Comparison of ENCODE assay signal across 1 fruit fly cellular context in genomic region chr3R:5696384-5696783, dm6.
A peak's percentile ranks its signal among the peaks of the same experiment; 100 is the strongest.
TF ChIP-seq lines count a peak whose summit lies in the region.

No protein-coding gene starts in this region.

TF ChIP-seq in whole organism, embryonic, 481 proteins besides CTCF, POLR2A, EP300 and RAD21 (continued from another document):
- no peak for TF ChIP-seq nmo (GFP tag; optimal IDR thresholded peaks at IDR 0.05; lab: Kevin White, UChicago)
- no peak for TF ChIP-seq Mad (GFP tag; optimal IDR thresholded peaks at IDR 0.05; lab: Kevin White, UChicago)
- TF ChIP-seq CG14860 (GFP tag; IDR thresholded peaks at IDR 0.05; lab: Robert Waterston, UW; ENCODE audit: partially characterized antibody) = no peak
- no peak for TF ChIP-seq CG3838 (GFP tag; optimal IDR thresholded peaks at IDR 0.05; lab: Kevin White, UChicago)
- TF ChIP-seq sd (tag; optimal IDR thresholded peaks at IDR 0.05; lab: Kevin White, UChicago) = no peak
- no peak for TF ChIP-seq Kr (GFP tag; optimal IDR thresholded peaks at IDR 0.05; lab: Kevin White, UChicago)
- TF ChIP-seq pan (optimal IDR thresholded peaks at IDR 0.05; lab: Kevin White, UChicago) = no peak
- TF ChIP-seq pan (GFP tag; optimal IDR thresholded peaks at IDR 0.05 in 1 of 2, IDR thresholded peaks at IDR 0.05 in 1 of 2) = no peak
- TF ChIP-seq croc (GFP tag; conservative IDR thresholded peaks at IDR 0.05; lab: Robert Waterston, UW) = no peak
- no peak for TF ChIP-seq so (GFP tag; IDR thresholded peaks at IDR 0.05; lab: Robert Waterston, UW)
- TF ChIP-seq fru (optimal IDR thresholded peaks at IDR 0.05; lab: Kevin White, UChicago) = no peak
- no peak for TF ChIP-seq fd96Cb (tag; optimal IDR thresholded peaks at IDR 0.05; lab: Kevin White, UChicago)
- TF ChIP-seq Elba2 (GFP tag; optimal IDR thresholded peaks at IDR 0.05; lab: Kevin White, UChicago) = no peak
- no peak for TF ChIP-seq Sry-δ (GFP tag; optimal IDR thresholded peaks at IDR 0.05; lab: Kevin White, UChicago)
- no peak for TF ChIP-seq dpn (GFP tag; optimal IDR thresholded peaks at IDR 0.05; lab: Kevin White, UChicago)
- no peak for TF ChIP-seq ato (GFP tag; IDR thresholded peaks at IDR 0.05; lab: Robert Waterston, UW; ENCODE audit: partially characterized antibody)
- no peak for TF ChIP-seq Camta (GFP tag; optimal IDR thresholded peaks at IDR 0.05; lab: Kevin White, UChicago)
- no peak for TF ChIP-seq CG18619 (GFP tag; optimal IDR thresholded peaks at IDR 0.05; lab: Kevin White, UChicago)
- TF ChIP-seq shn (GFP tag; optimal IDR thresholded peaks at IDR 0.05; lab: Kevin White, UChicago) = no peak
- peak; percentile 67 for TF ChIP-seq ci (GFP tag; IDR thresholded peaks at IDR 0.05; lab: Robert Waterston, UW)
- no peak for TF ChIP-seq Drgx (GFP tag; IDR thresholded peaks at IDR 0.05; lab: Robert Waterston, UW)
- TF ChIP-seq CG34224 (GFP tag; IDR thresholded peaks at IDR 0.05; lab: Robert Waterston, UW; ENCODE audit: partially characterized antibody) = no peak
- TF ChIP-seq sob (GFP tag; IDR thresholded peaks at IDR 0.05; lab: Robert Waterston, UW) = no peak
- peak; percentile 75 for TF ChIP-seq Fer1 (GFP tag; optimal IDR thresholded peaks at IDR 0.05; lab: Kevin White, UChicago)
- TF ChIP-seq CG17829 (tag; optimal IDR thresholded peaks at IDR 0.05; lab: Kevin White, UChicago) = no peak
- TF ChIP-seq crc (GFP tag; optimal IDR thresholded peaks at IDR 0.05; lab: Kevin White, UChicago) = no peak
- no peak for TF ChIP-seq mam (GFP tag; optimal IDR thresholded peaks at IDR 0.05; lab: Kevin White, UChicago)
- no peak for TF ChIP-seq B-H1 (GFP tag; IDR thresholded peaks at IDR 0.05; lab: Robert Waterston, UW)
- TF ChIP-seq onecut (GFP tag; IDR thresholded peaks at IDR 0.05; lab: Robert Waterston, UW) = 0 out of 2 replicates have a peak, but pooled peaks have one; percentile 12
- TF ChIP-seq pfk (GFP tag; optimal IDR thresholded peaks at IDR 0.05; lab: Kevin White, UChicago) = peak; percentile 22
- TF ChIP-seq CG3726 (GFP tag; IDR thresholded peaks at IDR 0.05; lab: Robert Waterston, UW) = no peak
- no peak for TF ChIP-seq Taf1 (GFP tag; IDR thresholded peaks at IDR 0.05; lab: Robert Waterston, UW)
- no peak for TF ChIP-seq CG9727 (GFP tag; optimal IDR thresholded peaks at IDR 0.05; lab: Kevin White, UChicago)
- no peak for TF ChIP-seq Dll (GFP tag; IDR thresholded peaks at IDR 0.05; lab: Robert Waterston, UW; ENCODE audit: partially characterized antibody)
- TF ChIP-seq TFAM (GFP tag; optimal IDR thresholded peaks at IDR 0.05; lab: Kevin White, UChicago) = no peak
- no peak for TF ChIP-seq CG4730 (GFP tag; IDR thresholded peaks at IDR 0.05; lab: Robert Waterston, UW)
- no peak for TF ChIP-seq esg (GFP tag; conservative IDR thresholded peaks at IDR 0.05; lab: Robert Waterston, UW)
- TF ChIP-seq CG10366 (GFP tag; IDR thresholded peaks at IDR 0.05; lab: Robert Waterston, UW) = no peak
- no peak for TF ChIP-seq gsb-n (tag; optimal IDR thresholded peaks at IDR 0.05; lab: Kevin White, UChicago)
- no peak for TF ChIP-seq ken (GFP tag; IDR thresholded peaks at IDR 0.05; lab: Robert Waterston, UW)
- TF ChIP-seq Dek (tag; optimal IDR thresholded peaks at IDR 0.05; lab: Kevin White, UChicago) = no peak
- no peak for TF ChIP-seq cato (GFP tag; optimal IDR thresholded peaks at IDR 0.05; lab: Kevin White, UChicago; ENCODE audit: borderline replicate concordance)
- no peak for TF ChIP-seq tup (GFP tag; optimal IDR thresholded peaks at IDR 0.05; lab: Kevin White, UChicago)
- no peak for TF ChIP-seq unpg (GFP tag; optimal IDR thresholded peaks at IDR 0.05; lab: Kevin White, UChicago)
- no peak for TF ChIP-seq Bgb (GFP tag; IDR thresholded peaks at IDR 0.05; lab: Robert Waterston, UW; ENCODE audit: partially characterized antibody)
- no peak for TF ChIP-seq CG6175 (GFP tag; IDR thresholded peaks at IDR 0.05; lab: Robert Waterston, UW)
- TF ChIP-seq vnd (GFP tag; IDR thresholded peaks at IDR 0.05; lab: Robert Waterston, UW; ENCODE audit: partially characterized antibody) = no peak
- TF ChIP-seq CG7556 (GFP tag; optimal IDR thresholded peaks at IDR 0.05; lab: Kevin White, UChicago) = no peak
- no peak for TF ChIP-seq p53 (GFP tag; optimal IDR thresholded peaks at IDR 0.05; lab: Kevin White, UChicago)
- TF ChIP-seq CG13287 (GFP tag; IDR thresholded peaks at IDR 0.05; lab: Robert Waterston, UW; ENCODE audit: partially characterized antibody) = no peak
- no peak for TF ChIP-seq CG3281 (GFP tag; optimal IDR thresholded peaks at IDR 0.05; lab: Kevin White, UChicago)
- TF ChIP-seq HLH4C (GFP tag; IDR thresholded peaks at IDR 0.05; lab: Robert Waterston, UW; ENCODE audit: partially characterized antibody) = no peak
- peak; percentile 65 for TF ChIP-seq Ets97D (GFP tag; optimal IDR thresholded peaks at IDR 0.05; lab: Kevin White, UChicago)
- TF ChIP-seq Sry-β (GFP tag; optimal IDR thresholded peaks at IDR 0.05; lab: Kevin White, UChicago) = no peak
- no peak for TF ChIP-seq CG30431 (GFP tag; optimal IDR thresholded peaks at IDR 0.05; lab: Kevin White, UChicago)
- peak; percentile 3 for TF ChIP-seq Sox100B (GFP tag; optimal IDR thresholded peaks at IDR 0.05; lab: Kevin White, UChicago)
- TF ChIP-seq CG10147 (GFP tag; optimal IDR thresholded peaks at IDR 0.05; lab: Kevin White, UChicago) = no peak
- no peak for TF ChIP-seq chm (GFP tag; IDR thresholded peaks at IDR 0.05; lab: Robert Waterston, UW)
- TF ChIP-seq CG10543 (GFP tag; optimal IDR thresholded peaks at IDR 0.05; lab: Kevin White, UChicago) = peak; percentile 13
- peak; percentile 6 for TF ChIP-seq Meics (GFP tag; optimal IDR thresholded peaks at IDR 0.05; lab: Kevin White, UChicago)
- no peak for TF ChIP-seq CG34422 (GFP tag; IDR thresholded peaks at IDR 0.05; lab: Robert Waterston, UW)
- TF ChIP-seq gcm (GFP tag; optimal IDR thresholded peaks at IDR 0.05; lab: Kevin White, UChicago) = no peak
- TF ChIP-seq CG10321 (GFP tag; IDR thresholded peaks at IDR 0.05; lab: Robert Waterston, UW) = no peak
- TF ChIP-seq abd-A (tag; optimal IDR thresholded peaks at IDR 0.05; lab: Kevin White, UChicago) = peak; percentile 61
- no peak for TF ChIP-seq nerfin-2 (GFP tag; IDR thresholded peaks at IDR 0.05; lab: Robert Waterston, UW; ENCODE audit: partially characterized antibody)
- no peak for TF ChIP-seq Abd-B (GFP tag; optimal IDR thresholded peaks at IDR 0.05; lab: Kevin White, UChicago)
- TF ChIP-seq CG15696 (tag; optimal IDR thresholded peaks at IDR 0.05; lab: Kevin White, UChicago) = no peak
- TF ChIP-seq CG2875 (GFP tag; optimal IDR thresholded peaks at IDR 0.05; lab: Kevin White, UChicago) = no peak
- TF ChIP-seq CG10565 (GFP tag; optimal IDR thresholded peaks at IDR 0.05; lab: Kevin White, UChicago) = no peak
- TF ChIP-seq CG34376 (GFP tag; optimal IDR thresholded peaks at IDR 0.05; lab: Kevin White, UChicago) = peak; percentile 57
- TF ChIP-seq Dbx (GFP tag; IDR thresholded peaks at IDR 0.05; lab: Robert Waterston, UW) = no peak
- TF ChIP-seq Med (GFP tag; lab: Kevin White, UChicago) = no peak
- no peak for TF ChIP-seq jigr1 (GFP tag; IDR thresholded peaks at IDR 0.05; lab: Robert Waterston, UW)
- no peak for TF ChIP-seq CG31441 (GFP tag; IDR thresholded peaks at IDR 0.05; lab: Robert Waterston, UW)
- no peak for TF ChIP-seq CG17568 (GFP tag; optimal IDR thresholded peaks at IDR 0.05; lab: Kevin White, UChicago)
- no peak for TF ChIP-seq CG15011 (GFP tag; optimal IDR thresholded peaks at IDR 0.05; lab: Kevin White, UChicago)
- no peak for TF ChIP-seq disco-r (GFP tag; optimal IDR thresholded peaks at IDR 0.05; lab: Kevin White, UChicago)
- TF ChIP-seq CG4404 (GFP tag; IDR thresholded peaks at IDR 0.05; lab: Robert Waterston, UW) = no peak
- TF ChIP-seq gem (tag; optimal IDR thresholded peaks at IDR 0.05; lab: Kevin White, UChicago) = no peak
- no peak for TF ChIP-seq Lim3 (GFP tag; IDR thresholded peaks at IDR 0.05; lab: Robert Waterston, UW)
- peak; percentile 62 for TF ChIP-seq phol (tag; optimal IDR thresholded peaks at IDR 0.05; lab: Kevin White, UChicago)
- no peak for TF ChIP-seq pb (GFP tag; optimal IDR thresholded peaks at IDR 0.05; lab: Kevin White, UChicago)
- no peak for TF ChIP-seq grau (tag; optimal IDR thresholded peaks at IDR 0.05; lab: Kevin White, UChicago)
- TF ChIP-seq yki (optimal IDR thresholded peaks at IDR 0.05; lab: Kevin White, UChicago) = no peak
- TF ChIP-seq CG10431 (GFP tag; optimal IDR thresholded peaks at IDR 0.05; lab: Kevin White, UChicago) = no peak
- no peak for TF ChIP-seq Doc3 (GFP tag; IDR thresholded peaks at IDR 0.05; lab: Robert Waterston, UW; ENCODE audit: partially characterized antibody)
- TF ChIP-seq CG9797 (GFP tag; optimal IDR thresholded peaks at IDR 0.05; lab: Kevin White, UChicago) = no peak
- TF ChIP-seq NFAT (GFP tag; IDR thresholded peaks at IDR 0.05; lab: Robert Waterston, UW) = no peak
- TF ChIP-seq crp (GFP tag; optimal IDR thresholded peaks at IDR 0.05; lab: Kevin White, UChicago) = no peak
- no peak for TF ChIP-seq Spps (tag; optimal IDR thresholded peaks at IDR 0.05; lab: Kevin White, UChicago)
- no peak for TF ChIP-seq NC2β (GFP tag; optimal IDR thresholded peaks at IDR 0.05; lab: Kevin White, UChicago)
- no peak for TF ChIP-seq hb (GFP tag; IDR thresholded peaks at IDR 0.05; lab: Robert Waterston, UW; ENCODE audit: partially characterized antibody)
- TF ChIP-seq CG15479 (GFP tag; optimal IDR thresholded peaks at IDR 0.05; lab: Kevin White, UChicago) = no peak
- TF ChIP-seq CG6765 (GFP tag; optimal IDR thresholded peaks at IDR 0.05; lab: Kevin White, UChicago) = peak; percentile 43
- no peak for TF ChIP-seq Antp (GFP tag; optimal IDR thresholded peaks at IDR 0.05; lab: Kevin White, UChicago)
- TF ChIP-seq HHEX (GFP tag; optimal IDR thresholded peaks at IDR 0.05; lab: Kevin White, UChicago) = peak; percentile 25
- TF ChIP-seq CG2199 (GFP tag; IDR thresholded peaks at IDR 0.05; lab: Robert Waterston, UW) = no peak
- peak; percentile 1 for TF ChIP-seq BtbVII (GFP tag; optimal IDR thresholded peaks at IDR 0.05; lab: Kevin White, UChicago)
- no peak for TF ChIP-seq CG11456 (GFP tag; IDR thresholded peaks at IDR 0.05; lab: Robert Waterston, UW)
- TF ChIP-seq sens-2 (GFP tag; IDR thresholded peaks at IDR 0.05; lab: Robert Waterston, UW) = no peak
- no peak for TF ChIP-seq CG17912 (GFP tag; optimal IDR thresholded peaks at IDR 0.05; lab: Kevin White, UChicago)
- no peak for TF ChIP-seq Side (GFP tag; optimal IDR thresholded peaks at IDR 0.05; lab: Kevin White, UChicago)
- TF ChIP-seq lov (optimal IDR thresholded peaks at IDR 0.05; lab: Kevin White, UChicago) = no peak
- 0 out of 3 replicates have a peak, but pooled peaks have one; percentile 41 for TF ChIP-seq lov (GFP tag; IDR thresholded peaks at IDR 0.05; lab: Robert Waterston, UW)
- no peak for TF ChIP-seq CG1233 (GFP tag; optimal IDR thresholded peaks at IDR 0.05; lab: Kevin White, UChicago)
- peak; percentile 25 for TF ChIP-seq Deaf1 (tag; optimal IDR thresholded peaks at IDR 0.05; lab: Kevin White, UChicago)
- TF ChIP-seq MBD-R2 (GFP tag; IDR thresholded peaks at IDR 0.05; lab: Robert Waterston, UW) = no peak
- no peak for TF ChIP-seq CG2712 (tag; optimal IDR thresholded peaks at IDR 0.05; lab: Kevin White, UChicago)
- no peak for TF ChIP-seq nom (GFP tag; optimal IDR thresholded peaks at IDR 0.05; lab: Kevin White, UChicago)
- TF ChIP-seq chinmo (GFP tag; IDR thresholded peaks at IDR 0.05; lab: Robert Waterston, UW; ENCODE audit: partially characterized antibody) = 0 out of 4 replicates have a peak, but pooled peaks have one; percentile 19
- peak; percentile 12 for TF ChIP-seq CG12071 (GFP tag; optimal IDR thresholded peaks at IDR 0.05; lab: Kevin White, UChicago)
- TF ChIP-seq lab (GFP tag; optimal IDR thresholded peaks at IDR 0.05; lab: Kevin White, UChicago) = peak; percentile 71
- no peak for TF ChIP-seq Pdp1 (GFP tag; optimal IDR thresholded peaks at IDR 0.05; lab: Kevin White, UChicago)
- TF ChIP-seq btn (GFP tag; optimal IDR thresholded peaks at IDR 0.05; lab: Kevin White, UChicago) = no peak
- no peak for TF ChIP-seq CG9876 (GFP tag; optimal IDR thresholded peaks at IDR 0.05; lab: Kevin White, UChicago)
- TF ChIP-seq CG16863 (GFP tag; optimal IDR thresholded peaks at IDR 0.05; lab: Kevin White, UChicago) = no peak
- TF ChIP-seq CG17385 (GFP tag; optimal IDR thresholded peaks at IDR 0.05; lab: Kevin White, UChicago) = peak; percentile 3
- no peak for TF ChIP-seq chn (GFP tag; optimal IDR thresholded peaks at IDR 0.05; lab: Kevin White, UChicago)
- TF ChIP-seq H2.0 (GFP tag; IDR thresholded peaks at IDR 0.05; lab: Robert Waterston, UW) = no peak
- TF ChIP-seq CG15514 (GFP tag; optimal IDR thresholded peaks at IDR 0.05; lab: Kevin White, UChicago) = peak; percentile 24
- TF ChIP-seq Rfx (GFP tag; IDR thresholded peaks at IDR 0.05; lab: Robert Waterston, UW) = peak; percentile 41; the same call in 1 of the 2 replicates
- TF ChIP-seq corto (GFP tag; optimal IDR thresholded peaks at IDR 0.05; lab: Kevin White, UChicago) = no peak
- no peak for TF ChIP-seq CG1832 (GFP tag; optimal IDR thresholded peaks at IDR 0.05; lab: Kevin White, UChicago)
- TF ChIP-seq ham (GFP tag; IDR thresholded peaks at IDR 0.05; lab: Robert Waterston, UW) = no peak
- TF ChIP-seq CG13296 (GFP tag; optimal IDR thresholded peaks at IDR 0.05; lab: Kevin White, UChicago) = peak; percentile 60
- TF ChIP-seq CG12236 (GFP tag; optimal IDR thresholded peaks at IDR 0.05; lab: Kevin White, UChicago) = no peak
- no peak for TF ChIP-seq CG16813 (GFP tag; IDR thresholded peaks at IDR 0.05; lab: Robert Waterston, UW; ENCODE audit: partially characterized antibody)
- TF ChIP-seq cwo (GFP tag; optimal IDR thresholded peaks at IDR 0.05; lab: Kevin White, UChicago) = no peak
- no peak for TF ChIP-seq CG7786 (GFP tag; optimal IDR thresholded peaks at IDR 0.05; lab: Kevin White, UChicago)
